Worm (Caenorhabditis elegans): Measurements from ENCODE around the gene spe-6.

Gene spe-6

DNA sequence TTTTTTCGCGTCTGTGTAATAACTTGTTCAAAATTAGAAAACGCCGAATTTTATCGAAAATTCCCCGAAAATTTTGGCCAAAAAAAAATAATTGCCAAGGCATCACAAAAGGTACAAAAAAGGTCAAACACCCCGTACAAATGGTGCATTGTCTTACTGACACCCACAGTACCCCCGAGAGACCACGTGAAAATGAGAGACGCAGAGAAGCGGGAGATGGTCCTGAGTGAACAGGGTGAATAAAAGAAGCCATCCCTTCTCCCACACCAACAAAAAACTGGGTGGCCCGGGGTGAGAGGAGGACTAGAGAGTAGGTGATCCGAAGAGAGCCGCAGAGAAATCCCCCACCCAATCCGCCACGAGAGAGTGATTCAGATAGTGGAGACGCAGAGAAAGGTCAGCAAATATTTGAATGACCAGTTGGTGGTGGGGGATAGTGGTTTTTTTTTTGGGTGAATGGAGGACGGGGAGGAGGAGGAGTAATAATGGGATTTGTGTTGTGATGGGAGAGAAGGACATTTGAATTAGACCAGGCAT is 23.9 kb upstream of the spe-6 start:
- TF ChIP-seq nhr-42 (GFP tag; IDR thresholded peaks at IDR 0.05) (no peak), lin-13 (GFP tag; optimal IDR thresholded peaks at IDR 0.05) (no peak), set-16 (GFP tag; IDR thresholded peaks at IDR 0.05) (peak; percentile 55), daf-16 (GFP tag; optimal IDR thresholded peaks at IDR 0.05) (no peak), daf-16 (tag; optimal IDR thresholded peaks at IDR 0.05) (no peak)

- peak; percentile 95 for TF ChIP-seq aha-1 (tag)
- TF ChIP-seq ceh-32 (tag; optimal IDR thresholded peaks at IDR 0.05; ENCODE audit: poor library complexity), result no peak
Observed at ce11 chrIII:11484139-11484590, 21.1 kb upstream of the spe-6 start, which contains the start of gene fbxa-220. Gene fbxa-220 (minus strand): TSS chrIII:11484189.

DNA sequence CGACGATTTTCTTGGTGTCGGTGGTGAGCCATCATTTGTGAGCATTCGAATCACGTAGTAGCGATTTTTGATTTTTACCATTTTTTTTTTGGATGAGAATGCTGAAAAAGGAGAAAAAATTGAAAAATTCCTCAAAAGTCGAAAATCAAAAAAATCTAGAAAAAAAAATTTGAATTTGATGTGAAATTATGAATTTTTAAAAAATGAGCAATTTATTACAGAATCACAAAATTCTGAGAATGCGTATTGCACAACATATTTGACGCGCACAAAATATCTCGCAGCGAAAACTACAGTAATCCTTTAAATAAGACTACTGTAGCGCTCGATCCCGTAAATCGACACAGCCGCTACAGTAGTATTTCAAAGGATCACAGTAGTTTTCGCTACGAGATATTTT is 18.0 kb upstream of the spe-6 start, which contains the start of gene popl-5:
Gene popl-5 (minus strand): TSS at position 101 of the 400 bp plus-strand sequence.
- TF ChIP-seq F37D6.2 (tag; optimal IDR thresholded peaks at IDR 0.05), result no peak
- no peak for TF ChIP-seq mdl-1 (tag; optimal IDR thresholded peaks at IDR 0.05)

DNA sequence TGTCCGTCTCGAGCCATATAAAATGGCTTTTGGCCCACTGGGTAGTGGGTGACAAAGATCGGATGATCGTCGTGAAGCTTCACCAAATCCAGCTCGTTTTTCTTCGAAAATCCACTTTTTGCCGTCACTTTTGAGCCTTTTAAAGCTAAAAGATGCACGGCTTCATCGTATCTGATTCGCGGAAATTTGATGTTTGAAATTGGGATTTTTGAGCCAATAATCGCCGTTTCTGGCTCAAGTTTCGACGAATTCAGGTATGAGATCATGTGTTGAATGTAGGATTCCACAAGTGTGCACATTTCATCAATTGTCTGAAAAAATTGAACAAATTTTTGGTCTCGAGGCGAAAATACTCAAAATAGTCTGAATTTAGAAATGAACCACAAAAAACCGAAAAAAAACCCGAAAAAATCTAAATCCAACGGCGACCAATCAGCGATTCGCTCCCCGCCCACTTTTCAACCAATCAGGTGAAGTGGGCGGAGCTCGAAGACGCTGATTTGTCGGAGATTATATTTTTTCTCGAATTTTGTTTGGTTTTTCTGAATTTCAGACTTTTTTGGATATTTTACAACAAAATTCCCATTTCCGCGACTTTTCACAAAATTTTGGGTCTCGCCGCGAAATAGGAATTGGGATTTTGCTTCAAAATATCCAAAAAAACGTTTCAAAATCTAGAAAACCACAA is 16.5 kb upstream of the spe-6 start:
- TF ChIP-seq aha-1 (tag), result peak; percentile 94
- no peak for TF ChIP-seq dpl-1 (GFP tag; optimal IDR thresholded peaks at IDR 0.05)

- TF ChIP-seq zip-11 (GFP tag; IDR thresholded peaks at IDR 0.05) (no peak), hmg-1.1 (GFP tag; IDR thresholded peaks at IDR 0.05) (no peak), ZK546.5 (tag; optimal IDR thresholded peaks at IDR 0.05) (no peak), dmd-8 (GFP tag; IDR thresholded peaks at IDR 0.05) (no peak), ama-1 (optimal IDR thresholded peaks at IDR 0.05) (no peak), unc-130 (GFP tag; optimal IDR thresholded peaks at IDR 0.05) (no peak), R02D3.7 (tag; optimal IDR thresholded peaks at IDR 0.05) (no peak), nhr-111 (GFP tag; optimal IDR thresholded peaks at IDR 0.05) (no peak), nhr-6 (tag; optimal IDR thresholded peaks at IDR 0.05) (no peak), Y75B8A.6 (GFP tag; IDR thresholded peaks at IDR 0.05) (no peak)
Observed at ce11 chrIII:11489601-11490000, 15.7 kb upstream of the spe-6 start.

DNA sequence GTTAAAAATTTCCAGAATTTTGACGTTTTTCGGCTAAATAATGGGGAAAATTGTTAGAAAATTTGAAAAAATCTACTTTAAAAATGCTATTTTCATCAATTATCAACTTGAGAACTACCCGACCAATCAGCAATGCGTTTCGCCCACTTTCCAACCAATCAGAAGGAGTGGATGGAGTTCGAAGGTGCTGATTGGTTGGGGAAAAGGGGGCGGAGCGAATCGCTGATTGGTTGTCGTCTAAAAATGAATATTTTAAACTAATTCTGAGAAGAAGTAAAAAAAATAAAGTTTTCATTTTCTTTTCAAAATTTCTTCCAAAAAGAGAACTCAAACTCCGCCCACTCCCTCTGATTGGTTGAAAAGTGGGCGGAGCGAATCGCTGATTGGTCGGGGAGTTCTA is 15.1 kb upstream of the spe-6 start:
- TF ChIP-seq mxl-3 (GFP tag; optimal IDR thresholded peaks at IDR 0.05) (no peak), unc-62 (GFP tag; optimal IDR thresholded peaks at IDR 0.05 in 1 of 2) (peak in 1 of 2 experiments; percentile 40), unc-62 (tag; optimal IDR thresholded peaks at IDR 0.05) (no peak), nhr-42 (GFP tag; IDR thresholded peaks at IDR 0.05) (no peak)

- no peak for TF ChIP-seq sdz-12 (GFP tag; optimal IDR thresholded peaks at IDR 0.05)
- TF ChIP-seq aha-1 (tag), result peak; percentile 90
Observed at ce11 chrIII:11492489-11492888, 12.8 kb upstream of the spe-6 start.

ce11 chrIII:11496496-11496895 is 8.8 kb upstream of the spe-6 start, which contains the start of gene Y66D12A.24:
Gene Y66D12A.24 (plus strand): TSS chrIII:11496865.
- TF ChIP-seq nhr-41 (GFP tag; IDR thresholded peaks at IDR 0.05) (peak; percentile 96), pqm-1 (tag; optimal IDR thresholded peaks at IDR 0.05) (peak; percentile 57), egl-43 (GFP tag; IDR thresholded peaks at IDR 0.05) (no peak), mes-2 (tag; optimal IDR thresholded peaks at IDR 0.05; ENCODE audit: poor library complexity, severe bottlenecking) (peak; percentile 23), tra-1 (GFP tag; IDR thresholded peaks at IDR 0.05) (0 out of 2 replicates have a peak, but pooled peaks have one; percentile 20), mep-1 (tag; optimal IDR thresholded peaks at IDR 0.05) (peak; percentile 61), mdl-1 (tag; optimal IDR thresholded peaks at IDR 0.05) (peak in 1 of 2 experiments; percentile 29), lin-1 (GFP tag; IDR thresholded peaks at IDR 0.05) (peak; percentile 57; the same call in 1 of the 2 replicates), lin-38 (GFP tag; IDR thresholded peaks at IDR 0.05) (peak; percentile 50), dmd-9 (GFP tag; IDR thresholded peaks at IDR 0.05) (no peak), pha-4 (GFP tag; IDR thresholded peaks at IDR 0.05) (0 out of 2 replicates have a peak, but pooled peaks have one; percentile 41), pha-4 (tag; optimal IDR thresholded peaks at IDR 0.05) (no peak), unc-62 (GFP tag; optimal IDR thresholded peaks at IDR 0.05 in 1 of 2) (no peak), unc-62 (tag; optimal IDR thresholded peaks at IDR 0.05) (no peak), ceh-44 (GFP tag; IDR thresholded peaks at IDR 0.05) (no peak), T20F7.1 (GFP tag; optimal IDR thresholded peaks at IDR 0.05) (no peak)
